Worm (Caenorhabditis elegans): ENCODE measurements around the gene daf-19.

Gene daf-19

DNA sequence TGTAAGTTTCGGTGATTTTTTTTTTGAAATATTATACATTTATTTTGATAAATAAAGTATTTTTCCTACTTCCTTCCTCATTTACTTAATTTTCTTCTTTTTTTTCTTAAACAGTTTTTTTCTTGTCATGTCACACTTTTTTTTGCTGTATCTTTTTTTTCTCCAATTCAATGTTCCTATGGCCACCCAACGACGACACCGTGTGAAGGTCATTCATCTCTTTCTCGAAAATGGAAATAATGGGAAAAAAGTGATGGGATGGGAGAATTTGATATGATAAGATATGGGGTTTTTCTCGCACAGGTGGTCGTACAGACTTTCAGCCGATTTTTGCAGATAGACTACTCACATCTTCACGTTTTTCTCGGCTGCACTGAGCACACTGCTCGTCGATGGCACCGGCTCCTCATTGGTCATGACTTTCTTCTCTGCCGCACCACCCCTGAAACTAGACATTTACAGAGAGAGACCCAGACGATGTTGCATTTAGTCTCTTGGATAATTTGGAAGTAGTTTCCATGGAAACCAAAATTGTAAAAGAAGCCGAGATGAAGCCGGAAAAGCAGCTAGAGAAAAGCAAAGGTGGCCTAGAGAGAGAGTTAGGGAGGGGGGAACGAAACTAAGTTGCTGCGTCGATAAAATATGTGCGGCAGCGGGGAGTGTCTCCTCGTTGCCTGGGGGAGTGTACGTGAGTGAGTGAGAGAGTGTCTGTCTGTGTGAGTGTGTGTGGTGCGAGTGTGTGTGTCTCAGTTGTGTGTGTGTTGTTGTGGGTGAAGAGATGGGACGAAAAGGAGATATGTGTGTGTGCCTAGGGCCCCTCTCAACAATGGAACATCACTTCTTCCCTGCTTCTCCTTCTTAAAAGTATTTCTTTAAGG, at the start of gene daf-19:
TSS of gene daf-19 (minus strand) at position 442 of the 878 bp plus-strand sequence.
- TF ChIP-seq ztf-11 (tag; optimal IDR thresholded peaks at IDR 0.05) (no peak), unc-39 (tag; optimal IDR thresholded peaks at IDR 0.05) (no peak), nhr-76 (tag; optimal IDR thresholded peaks at IDR 0.05) (no peak), nfya-1 (tag; optimal IDR thresholded peaks at IDR 0.05; ENCODE audit: insufficient read depth) (peak; percentile 76), unc-62 (GFP tag; optimal IDR thresholded peaks at IDR 0.05) (no peak), sea-2 (GFP tag; optimal IDR thresholded peaks at IDR 0.05) (no peak), snpc-4 (tag; optimal IDR thresholded peaks at IDR 0.05) (no peak), ama-1 (optimal IDR thresholded peaks at IDR 0.05) (peak; percentile 38), jun-1 (tag; optimal IDR thresholded peaks at IDR 0.05) (no peak), ZK546.5 (tag; optimal IDR thresholded peaks at IDR 0.05) (no peak), egl-27 (tag; optimal IDR thresholded peaks at IDR 0.05) (no peak), fkh-10 (GFP tag; optimal IDR thresholded peaks at IDR 0.05) (peak; percentile 4), lin-39 (tag; optimal IDR thresholded peaks at IDR 0.05) (peak; percentile 43), nhr-23 (tag; optimal IDR thresholded peaks at IDR 0.05) (peak; percentile 26), zag-1 (tag; optimal IDR thresholded peaks at IDR 0.05) (no peak), tbx-2 (tag; optimal IDR thresholded peaks at IDR 0.05) (peak; percentile 46), nhr-77 (tag; optimal IDR thresholded peaks at IDR 0.05) (no peak), nhr-67 (tag; optimal IDR thresholded peaks at IDR 0.05) (no peak), fos-1 (tag; optimal IDR thresholded peaks at IDR 0.05) (no peak), aly-2 (tag; optimal IDR thresholded peaks at IDR 0.05) (no peak), lsy-12 (tag; optimal IDR thresholded peaks at IDR 0.05) (peak; percentile 19), hmg-11 (tag; optimal IDR thresholded peaks at IDR 0.05) (peak; percentile 96), fkh-2 (tag; optimal IDR thresholded peaks at IDR 0.05) (no peak), pha-4 (tag; optimal IDR thresholded peaks at IDR 0.05) (peak; percentile 70), R02D3.7 (tag; optimal IDR thresholded peaks at IDR 0.05) (no peak), mdl-1 (tag; optimal IDR thresholded peaks at IDR 0.05) (no peak), elt-2 (tag; optimal IDR thresholded peaks at IDR 0.05) (peak; percentile 47), pqm-1 (tag; optimal IDR thresholded peaks at IDR 0.05) (peak; percentile 4), nhr-25 (tag; optimal IDR thresholded peaks at IDR 0.05) (peak; percentile 7), nhr-12 (tag; optimal IDR thresholded peaks at IDR 0.05) (no peak), ceh-16 (tag; optimal IDR thresholded peaks at IDR 0.05) (no peak), elt-1 (tag; optimal IDR thresholded peaks at IDR 0.05) (no peak), nhr-237 (tag; optimal IDR thresholded peaks at IDR 0.05) (no peak), daf-12 (tag; optimal IDR thresholded peaks at IDR 0.05) (no peak), nhr-11 (tag; optimal IDR thresholded peaks at IDR 0.05) (peak; percentile 95), lin-15B (tag; optimal IDR thresholded peaks at IDR 0.05) (peak; percentile 55), ceh-9 (tag; optimal IDR thresholded peaks at IDR 0.05) (no peak), ceh-28 (tag; optimal IDR thresholded peaks at IDR 0.05) (no peak), ztf-4 (tag; optimal IDR thresholded peaks at IDR 0.05) (no peak), egl-5 (tag; optimal IDR thresholded peaks at IDR 0.05) (peak; percentile 20), skn-1 (tag; optimal IDR thresholded peaks at IDR 0.05) (no peak), eor-1 (tag; optimal IDR thresholded peaks at IDR 0.05) (no peak), nhr-28 (tag; optimal IDR thresholded peaks at IDR 0.05) (no peak), nhr-43 (tag; optimal IDR thresholded peaks at IDR 0.05; ENCODE audit: poor library complexity, severe bottlenecking) (no peak), ceh-82 (tag; optimal IDR thresholded peaks at IDR 0.05) (no peak), elt-3 (tag; optimal IDR thresholded peaks at IDR 0.05) (no peak), mml-1 (tag; optimal IDR thresholded peaks at IDR 0.05) (no peak)
